Worm (Caenorhabditis elegans) whole organism, L1 larva: Measurements from ENCODE around the gene srh-78.
A peak's percentile ranks its signal among the peaks of the same experiment; 100 is the strongest.

Experiments
- C04F5.9 ChIP-seq: sonication (generic microtip); optimal IDR thresholded peaks from 2 replicates; lab custom pipeline; 2016; ENCODE audit warnings: missing genetic modification characterization, missing compliant biosample characterization
- F16B12.6 ChIP-seq: fragments of 150-350 bp; optimal IDR thresholded peaks from 2 replicates; lab custom pipeline; 2014; ENCODE audit warnings: missing biosample characterization, missing genetic modification characterization
- aha-1 ChIP-seq: fragments of 150-350 bp; optimal IDR thresholded peaks from 2 replicates; lab custom pipeline; 2014; ENCODE audit warnings: missing biosample characterization, missing genetic modification characterization
- blmp-1 ChIP-seq: fragments of 150-350 bp; optimal IDR thresholded peaks from 2 replicates; lab custom pipeline; 2014; ENCODE audit warnings: missing biosample characterization, missing genetic modification characterization
- ceh-63 ChIP-seq: fragments of 200-800 bp; sonication (Bioruptor generic); optimal IDR thresholded peaks from 2 replicates; lab custom pipeline; 2018; ENCODE audit warnings: mild to moderate bottlenecking, missing genetic modification characterization, missing compliant biosample characterization
- ceh-8 ChIP-seq: fragments of 200-800 bp; sonication (Bioruptor generic); optimal IDR thresholded peaks from 2 replicates; lab custom pipeline; 2018; ENCODE audit warnings: mild to moderate bottlenecking, missing genetic modification characterization, moderate library complexity, missing compliant biosample characterization
- ceh-90 ChIP-seq: sonication (generic microtip); optimal IDR thresholded peaks from 2 replicates; lab custom pipeline; 2016; ENCODE audit warnings: missing genetic modification characterization, missing compliant biosample characterization
- efl-1 ChIP-seq, 4 experiments: fragments of 150-350 bp; optimal IDR thresholded peaks in 3 of 4; peaks in 1 of 4; 1 replicate in 1 of 4; 2 replicates in 3 of 4; lab custom pipeline; 2014; ENCODE audit warnings: missing biosample characterization in 2 of 4, missing genetic modification characterization in 2 of 4, missing genetic modification reagents in 2 of 4
- egl-27 ChIP-seq, 2 experiments: fragments of 150-350 bp in 1 of 2; sonication (generic microtip); optimal IDR thresholded peaks; 3 replicates each; lab custom pipeline; 2017 to 2018; ENCODE audit warnings: missing biosample characterization in 2 of 2, missing genetic modification characterization in 2 of 2, missing genetic modification reagents in 2 of 2
- elt-2 ChIP-seq: sonication (generic microtip); optimal IDR thresholded peaks from 2 replicates; lab custom pipeline; 2016; ENCODE audit warnings: missing genetic modification characterization, mild to moderate bottlenecking, inconsistent platforms, missing compliant biosample characterization, missing genetic modification reagents
- elt-3 ChIP-seq, 6 experiments: fragments of 150-350 bp in 1 of 6; sonication (generic microtip); optimal IDR thresholded peaks; 2 replicates each; lab custom pipeline; 2017 to 2018; ENCODE audit warnings: missing biosample characterization in 6 of 6, missing genetic modification characterization in 6 of 6, inconsistent platforms in 1 of 6
- ets-5 ChIP-seq: fragments of 200-800 bp; sonication (Bioruptor generic); IDR thresholded peaks from 2 replicates; pipeline ENCODE4 v1.3.6; 2022; ENCODE audit warnings: missing genetic modification characterization, missing compliant biosample characterization
- fkh-8 ChIP-seq: sonication (generic microtip); optimal IDR thresholded peaks from 2 replicates; lab custom pipeline; 2016; ENCODE audit warnings: mild to moderate bottlenecking, missing genetic modification characterization, missing compliant biosample characterization
- grh-1 ChIP-seq: fragments of 200-800 bp; sonication (Bioruptor generic); IDR thresholded peaks from 2 replicates; pipeline ENCODE4 v1.3.6; 2022; ENCODE audit warnings: missing genetic modification reagents, missing genetic modification characterization, missing compliant biosample characterization
- irx-1 ChIP-seq: sonication (generic microtip); optimal IDR thresholded peaks from 2 replicates; lab custom pipeline; 2016; ENCODE audit warnings: missing genetic modification characterization, missing compliant biosample characterization
- isw-1 ChIP-seq: fragments of 200-800 bp; sonication (Bioruptor generic); IDR thresholded peaks from 2 replicates; pipeline ENCODE4 v1.3.6; 2022; ENCODE audit warnings: missing genetic modification characterization, missing compliant biosample characterization
- jun-1 ChIP-seq: fragments of 150-350 bp; optimal IDR thresholded peaks from 2 replicates; lab custom pipeline; 2014; ENCODE audit warnings: missing biosample characterization, missing genetic modification reagents, missing genetic modification characterization
- lin-13 ChIP-seq: fragments of 150-350 bp; optimal IDR thresholded peaks from 2 replicates; lab custom pipeline; 2014; ENCODE audit warnings: missing biosample characterization, missing genetic modification reagents, missing genetic modification characterization
- lin-15B ChIP-seq: fragments of 150-350 bp; sonication (generic microtip); optimal IDR thresholded peaks from 3 replicates; lab custom pipeline; 2014; ENCODE audit warnings: missing biosample characterization, missing genetic modification characterization
- lin-35 ChIP-seq, 2 experiments: fragments of 150-350 bp; optimal IDR thresholded peaks; 2 replicates each; lab custom pipeline; 2014; ENCODE audit warnings: missing biosample characterization in 2 of 2, missing genetic modification characterization in 2 of 2, missing genetic modification reagents in 2 of 2
- lin-39 ChIP-seq: fragments of 150-350 bp; optimal IDR thresholded peaks from 2 replicates; lab custom pipeline; 2014; ENCODE audit warnings: missing biosample characterization, missing genetic modification reagents, missing genetic modification characterization
- lir-3 ChIP-seq: sonication (generic microtip); optimal IDR thresholded peaks from 2 replicates; lab custom pipeline; 2016; ENCODE audit warnings: mild to moderate bottlenecking, missing genetic modification characterization, moderate library complexity, missing compliant biosample characterization; ENCODE audit not compliant: poor library complexity
- lsy-2 ChIP-seq, 2 experiments: fragments of 150-350 bp; optimal IDR thresholded peaks; 2 replicates each; lab custom pipeline; 2014; ENCODE audit warnings: missing biosample characterization in 2 of 2, missing genetic modification characterization in 2 of 2
- mep-1 ChIP-seq: fragments of 150-350 bp; optimal IDR thresholded peaks from 2 replicates; lab custom pipeline; 2014; ENCODE audit warnings: missing biosample characterization, missing genetic modification characterization
- nhr-19 ChIP-seq: fragments of 200-800 bp; sonication (Bioruptor generic); conservative IDR thresholded peaks from 2 replicates; pipeline ENCODE4 v1.3.6; 2022; ENCODE audit warnings: missing genetic modification characterization, missing compliant biosample characterization
- nhr-76 ChIP-seq: sonication (generic microtip); optimal IDR thresholded peaks from 2 replicates; lab custom pipeline; 2017; ENCODE audit warnings: missing biosample characterization, missing genetic modification characterization
- nhr-77 ChIP-seq: fragments of 150-350 bp; optimal IDR thresholded peaks from 2 replicates; lab custom pipeline; 2014; ENCODE audit warnings: missing biosample characterization, missing genetic modification characterization
- nhr-85 ChIP-seq: sonication (generic microtip); peaks from one replicate; lab custom pipeline; 2016; ENCODE audit warnings: missing genetic modification characterization, inconsistent platforms, missing compliant biosample characterization
- nhr-90 ChIP-seq: sonication (generic microtip); optimal IDR thresholded peaks from 2 replicates; lab custom pipeline; 2016; ENCODE audit warnings: mild to moderate bottlenecking, missing genetic modification characterization, missing compliant biosample characterization; ENCODE audit not compliant: poor library complexity
- pag-3 ChIP-seq: sonication (generic microtip); optimal IDR thresholded peaks from 2 replicates; lab custom pipeline; 2017; ENCODE audit warnings: missing genetic modification characterization, mild to moderate bottlenecking, missing compliant biosample characterization, antibody characterized with exemption, borderline replicate concordance; ENCODE audit not compliant: insufficient read depth
- pax-3 ChIP-seq: fragments of 200-800 bp; sonication (Bioruptor generic); optimal IDR thresholded peaks from 2 replicates; lab custom pipeline; 2018; ENCODE audit warnings: mild to moderate bottlenecking, missing genetic modification characterization, moderate library complexity, missing compliant biosample characterization
- pqm-1 ChIP-seq: sonication (generic microtip); optimal IDR thresholded peaks from 3 replicates; lab custom pipeline; 2017; ENCODE audit warnings: missing biosample characterization, missing genetic modification characterization
- rnt-1 ChIP-seq: sonication (generic microtip); optimal IDR thresholded peaks from 2 replicates; lab custom pipeline; 2016; ENCODE audit warnings: mild to moderate bottlenecking, missing genetic modification characterization, moderate library complexity, missing compliant biosample characterization
- skn-1 ChIP-seq: fragments of 150-350 bp; optimal IDR thresholded peaks from 2 replicates; lab custom pipeline; 2014; ENCODE audit warnings: missing biosample characterization, missing genetic modification characterization
- snu-23 ChIP-seq: sonication (generic microtip); optimal IDR thresholded peaks from 2 replicates; lab custom pipeline; 2016; ENCODE audit warnings: missing genetic modification characterization, missing compliant biosample characterization
- sox-4 ChIP-seq: sonication (generic microtip); optimal IDR thresholded peaks from 2 replicates; lab custom pipeline; 2016; ENCODE audit warnings: missing genetic modification characterization, missing compliant biosample characterization
- swsn-7 ChIP-seq: sonication (generic microtip); optimal IDR thresholded peaks from 2 replicates; lab custom pipeline; 2016; ENCODE audit warnings: missing genetic modification characterization, missing compliant biosample characterization
- tlp-1 ChIP-seq: fragments of 150-350 bp; optimal IDR thresholded peaks from 2 replicates; lab custom pipeline; 2014; ENCODE audit warnings: missing biosample characterization, missing genetic modification characterization
- unc-130 ChIP-seq: fragments of 150-350 bp; optimal IDR thresholded peaks from 2 replicates; lab custom pipeline; 2017; ENCODE audit warnings: missing biosample characterization, missing genetic modification characterization, inconsistent platforms
- unc-98 ChIP-seq: fragments of 200-800 bp; sonication (Bioruptor generic); IDR thresholded peaks from 2 replicates; pipeline ENCODE4 v1.3.6; 2022; ENCODE audit warnings: missing genetic modification characterization, missing compliant biosample characterization
- vab-15 ChIP-seq: sonication (generic microtip); optimal IDR thresholded peaks from 2 replicates; lab custom pipeline; 2017; ENCODE audit warnings: missing genotype, mild to moderate bottlenecking, missing genetic modification characterization, missing compliant biosample characterization
- zip-4 ChIP-seq: fragments of 200-800 bp; sonication (Bioruptor generic); optimal IDR thresholded peaks from 2 replicates; lab custom pipeline; 2018; ENCODE audit warnings: mild to moderate bottlenecking, missing genetic modification characterization, moderate library complexity, missing compliant biosample characterization

Gene srh-78

ce11 chrV:216847-217246 is at the start of gene srh-78:
srh-78 (plus strand) TSS chrV:217147.
- TF ChIP-seq unc-130 (tag; lab: Kevin White, UChicago) (no peak), lin-35 (GFP tag; optimal IDR thresholded peaks at IDR 0.05; lab: Kevin White, UChicago) (no peak), efl-1 (optimal IDR thresholded peaks at IDR 0.05; lab: Kevin White, UChicago) (no peak), efl-1 (GFP tag; optimal IDR thresholded peaks at IDR 0.05 in 1 of 2; lab: Kevin White, UChicago) (peak in 1 of 2 experiments; percentile 26)

ce11 chrV:172110-172509 is 44.8 kb upstream of the srh-78 start, which contains the start of gene cfap-36:
cfap-36 (minus strand) TSS chrV:172210.
- TF ChIP-seq ceh-8 = no peak
- peak; percentile 57 for TF ChIP-seq nhr-85 (tag; lab: Kevin White, UChicago)

ce11 chrV:173437-173836 is 43.5 kb upstream of the srh-78 start:
- TF ChIP-seq vab-15 = no peak
- TF ChIP-seq snu-23 (GFP tag; lab: Kevin White, UChicago) = no peak
- no peak for TF ChIP-seq lin-39
- no peak for TF ChIP-seq unc-130 (tag; lab: Kevin White, UChicago)
- TF ChIP-seq unc-98 (GFP tag; lab: Robert Waterston, UW) = no peak
- TF ChIP-seq nhr-76 (tag; lab: Kevin White, UChicago) = no peak
- TF ChIP-seq fkh-8 (tag; lab: Kevin White, UChicago) = peak; percentile 71
- peak in 1 of 2 experiments; percentile 21 for TF ChIP-seq efl-1 (optimal IDR thresholded peaks at IDR 0.05; lab: Kevin White, UChicago)
- no peak for TF ChIP-seq efl-1 (GFP tag; optimal IDR thresholded peaks at IDR 0.05 in 1 of 2; lab: Kevin White, UChicago)
- no peak for TF ChIP-seq zip-4
- TF ChIP-seq mep-1 = no peak
- TF ChIP-seq C04F5.9 (tag; lab: Kevin White, UChicago) = no peak
- no peak for TF ChIP-seq F16B12.6
- no peak for TF ChIP-seq swsn-7 (tag; lab: Kevin White, UChicago)
- peak; percentile 16 for TF ChIP-seq pax-3 (tag; lab: Kevin White, UChicago)
- TF ChIP-seq aha-1 (tag; lab: Kevin White, UChicago) = no peak
- no peak for TF ChIP-seq elt-3 (tag; optimal IDR thresholded peaks at IDR 0.05; lab: Kevin White, UChicago)
- TF ChIP-seq ceh-90 (tag; lab: Kevin White, UChicago) = no peak
- TF ChIP-seq, all 84 proteins: peak for 3

- TF ChIP-seq lsy-2 (tag; optimal IDR thresholded peaks at IDR 0.05; lab: Kevin White, UChicago) (no peak), mep-1 (no peak), skn-1 (tag; lab: Kevin White, UChicago) (no peak), elt-2 (no peak), pag-3 (tag; lab: Kevin White, UChicago) (no peak), lir-3 (tag; lab: Kevin White, UChicago) (no peak), ceh-63 (GFP tag; lab: Kevin White, UChicago) (no peak), tlp-1 (tag; lab: Kevin White, UChicago) (no peak), rnt-1 (tag; lab: Kevin White, UChicago) (no peak), pax-3 (tag; lab: Kevin White, UChicago) (no peak)
These were observed 42.4 kb upstream of the srh-78 start for ce11 chrV:174520-174919.

ce11 chrV:176870-177467 is 40.0 kb upstream of the srh-78 start, which contains the start of gene cul-3:
cul-3 (plus strand) TSS chrV:177417.
- TF ChIP-seq nhr-90 (tag; lab: Kevin White, UChicago) = peak; percentile 71
- TF ChIP-seq zip-4 = no peak
- peak; percentile 65 to 77 for TF ChIP-seq efl-1 (optimal IDR thresholded peaks at IDR 0.05; lab: Kevin White, UChicago)
- TF ChIP-seq efl-1 (GFP tag; optimal IDR thresholded peaks at IDR 0.05 in 1 of 2; lab: Kevin White, UChicago) = peak; percentile 77 to 98
- TF ChIP-seq egl-27 (tag; optimal IDR thresholded peaks at IDR 0.05; lab: Kevin White, UChicago) = no peak
- peak; percentile 44 for TF ChIP-seq blmp-1 (tag; lab: Kevin White, UChicago)
- peak; percentile 72 for TF ChIP-seq irx-1 (tag; lab: Kevin White, UChicago)
- peak; percentile 47 for TF ChIP-seq fkh-8 (tag; lab: Kevin White, UChicago)
- TF ChIP-seq isw-1 (GFP tag; lab: Robert Waterston, UW) = peak; percentile 52
- no peak for TF ChIP-seq pqm-1
- TF ChIP-seq F16B12.6 = peak; percentile 53
- no peak for TF ChIP-seq aha-1 (tag; lab: Kevin White, UChicago)
- TF ChIP-seq lin-13 (GFP tag; lab: Kevin White, UChicago) = peak; percentile 46
- no peak for TF ChIP-seq sox-4 (tag; lab: Kevin White, UChicago)
- TF ChIP-seq nhr-76 (tag; lab: Kevin White, UChicago) = no peak
- TF ChIP-seq jun-1 (tag; lab: Kevin White, UChicago) = peak; percentile 31
- TF ChIP-seq grh-1 = peak; percentile 46; the same call in 1 of the 2 replicates
- peak; percentile 54 for TF ChIP-seq lin-15B (tag; lab: Kevin White, UChicago)
- peak; percentile 64 for TF ChIP-seq nhr-19 (GFP tag; lab: Robert Waterston, UW)
- peak; percentile 72 to 77 for TF ChIP-seq lsy-2 (tag; optimal IDR thresholded peaks at IDR 0.05; lab: Kevin White, UChicago)
- TF ChIP-seq nhr-77 (tag; lab: Kevin White, UChicago) = peak; percentile 32
- TF ChIP-seq ets-5 (GFP tag; lab: Robert Waterston, UW) = no peak
